Fruit fly (Drosophila melanogaster) whole organism, embryonic: ENCODE results near the gene CG15170.

Experiments used
- CG12769 ChIP-seq: fragments of 200-800 bp; sonication (Bioruptor generic); optimal IDR thresholded peaks from 2 replicates; lab custom pipeline; 2019; ENCODE audit warnings: missing biosample characterization, mild to moderate bottlenecking, missing genetic modification characterization, moderate library complexity
- CG14667 ChIP-seq: fragments of 200-800 bp; sonication (Bioruptor generic); IDR thresholded peaks from 2 replicates; pipeline ENCODE4 v1.3.6; 2022; ENCODE audit warnings: missing biosample characterization, missing genetic modification characterization
- CG1603 ChIP-seq: fragments of 200-800 bp; sonication (Bioruptor generic); optimal IDR thresholded peaks from 2 replicates; lab custom pipeline; 2019; ENCODE audit warnings: missing biosample characterization, mild to moderate bottlenecking, missing genetic modification characterization, moderate library complexity
- CG2116 ChIP-seq: fragments of 200-800 bp; sonication (Bioruptor generic); optimal IDR thresholded peaks from 3 replicates; lab custom pipeline; 2018; ENCODE audit warnings: missing biosample characterization, mild to moderate bottlenecking, missing genetic modification characterization
- CG2202 ChIP-seq: fragments of 200-800 bp; sonication (Bioruptor generic); optimal IDR thresholded peaks from 2 replicates; lab custom pipeline; 2018; ENCODE audit warnings: missing biosample characterization, mild to moderate bottlenecking, missing genetic modification characterization
- CG3281 ChIP-seq: fragments of 200-800 bp; sonication (Bioruptor generic); optimal IDR thresholded peaks from 3 replicates; lab custom pipeline; 2017; ENCODE audit warnings: missing biosample characterization, mild to moderate bottlenecking, missing genetic modification characterization
- CG4282 ChIP-seq: fragments of 200-800 bp; sonication (Bioruptor generic); optimal IDR thresholded peaks from 2 replicates; lab custom pipeline; 2016; ENCODE audit warnings: missing biosample characterization, missing genetic modification characterization
- CG5953 ChIP-seq: fragments of 200-800 bp; sonication (Bioruptor generic); IDR thresholded peaks from 2 replicates; pipeline ENCODE4 v1.3.6; 2022; ENCODE audit warnings: missing biosample characterization, missing genetic modification characterization
- CG6175 ChIP-seq: fragments of 200-800 bp; sonication (Bioruptor generic); IDR thresholded peaks from 3 replicates; pipeline ENCODE4 v1.3.6; 2022; ENCODE audit warnings: missing biosample characterization, missing genetic modification characterization
- CG6272 ChIP-seq: fragments of 200-800 bp; sonication (Bioruptor generic); IDR thresholded peaks from 2 replicates; pipeline ENCODE4 v1.3.6; 2022; ENCODE audit warnings: missing biosample characterization, missing genetic modification characterization
- CG6765 ChIP-seq: fragments of 200-800 bp; sonication (Bioruptor generic); optimal IDR thresholded peaks from 3 replicates; lab custom pipeline; 2017; ENCODE audit warnings: missing biosample characterization, mild to moderate bottlenecking, missing genetic modification characterization
- CG7556 ChIP-seq: fragments of 200-800 bp; sonication (Bioruptor generic); optimal IDR thresholded peaks from 2 replicates; lab custom pipeline; 2017; ENCODE audit warnings: missing biosample characterization, mild to moderate bottlenecking, missing genetic modification characterization
- CG8359 ChIP-seq: fragments of 200-800 bp; sonication (Bioruptor generic); optimal IDR thresholded peaks from 2 replicates; lab custom pipeline; 2017; ENCODE audit warnings: missing biosample characterization, mild to moderate bottlenecking, missing genetic modification characterization, borderline replicate concordance
- CG9437 ChIP-seq: fragments of 200-800 bp; sonication (Bioruptor generic); optimal IDR thresholded peaks from 2 replicates; lab custom pipeline; 2018; ENCODE audit warnings: missing biosample characterization, mild to moderate bottlenecking, missing genetic modification characterization
- CkIIα-i1 ChIP-seq: fragments of 200-800 bp; sonication (Bioruptor generic); IDR thresholded peaks from 2 replicates; pipeline ENCODE4 v1.3.6; 2022; ENCODE audit warnings: missing biosample characterization, missing genetic modification characterization
- D19A ChIP-seq: fragments of 200-800 bp; optimal IDR thresholded peaks from 3 replicates; lab custom pipeline; 2019; ENCODE audit warnings: missing biosample characterization, mild to moderate bottlenecking, missing genetic modification characterization, moderate library complexity
- Dad ChIP-seq: fragments of 200-800 bp; sonication (Bioruptor generic); optimal IDR thresholded peaks from 3 replicates; lab custom pipeline; 2016; ENCODE audit warnings: missing biosample characterization, missing genetic modification characterization
- Drgx ChIP-seq: fragments of 200-800 bp; sonication (Bioruptor generic); IDR thresholded peaks from 2 replicates; pipeline ENCODE4 v1.3.6; 2022; ENCODE audit warnings: missing biosample characterization, missing genetic modification characterization
- Fer1 ChIP-seq: fragments of 200-800 bp; sonication (Bioruptor generic); optimal IDR thresholded peaks from 2 replicates; lab custom pipeline; 2017; ENCODE audit warnings: missing biosample characterization, mild to moderate bottlenecking, missing genetic modification characterization
- Gug ChIP-seq: fragments of 200-800 bp; sonication (Bioruptor generic); IDR thresholded peaks from 4 replicates; pipeline ENCODE4 v1.3.6; 2022; ENCODE audit warnings: missing biosample characterization, missing genetic modification characterization
- HLH54F ChIP-seq: fragments of 200-800 bp; sonication (Bioruptor generic); optimal IDR thresholded peaks from 3 replicates; lab custom pipeline; 2016; ENCODE audit warnings: missing biosample characterization, missing genetic modification characterization
- MBD-R2 ChIP-seq: fragments of 200-800 bp; sonication (Bioruptor generic); IDR thresholded peaks from 2 replicates; pipeline ENCODE4 v1.3.6; 2022; ENCODE audit warnings: missing biosample characterization, missing genetic modification characterization
- Mad ChIP-seq: fragments of 200-800 bp; sonication (Bioruptor generic); optimal IDR thresholded peaks from 2 replicates; lab custom pipeline; 2016; ENCODE audit warnings: missing biosample characterization, missing genetic modification characterization
- Max ChIP-seq: fragments of 200-800 bp; sonication (Bioruptor generic); optimal IDR thresholded peaks from 2 replicates; lab custom pipeline; 2016; ENCODE audit warnings: missing biosample characterization, mild to moderate bottlenecking, missing genetic modification characterization
- Ravus ChIP-seq: fragments of 200-800 bp; sonication (Bioruptor generic); IDR thresholded peaks from 2 replicates; pipeline ENCODE4 v1.3.6; 2022; ENCODE audit warnings: missing biosample characterization, missing genetic modification characterization
- Side ChIP-seq: fragments of 200-800 bp; sonication (Bioruptor generic); optimal IDR thresholded peaks from 2 replicates; lab custom pipeline; 2016; ENCODE audit warnings: missing biosample characterization, missing genetic modification characterization
- Sry-β ChIP-seq: fragments of 200-800 bp; sonication (Bioruptor generic); optimal IDR thresholded peaks from 2 replicates; lab custom pipeline; 2018; ENCODE audit warnings: missing biosample characterization, mild to moderate bottlenecking, missing genetic modification characterization, moderate library complexity
- Ssrp ChIP-seq: fragments of 200-800 bp; sonication (Bioruptor generic); optimal IDR thresholded peaks from 2 replicates; lab custom pipeline; 2018; ENCODE audit warnings: missing biosample characterization, mild to moderate bottlenecking, missing genetic modification characterization, moderate library complexity
- amos ChIP-seq: fragments of 200-800 bp; sonication (Bioruptor generic); IDR thresholded peaks from 2 replicates; pipeline ENCODE4 v1.3.6; 2022; ENCODE audit warnings: missing biosample characterization, missing genetic modification characterization; ENCODE audit not compliant: partially characterized antibody
- ara ChIP-seq: fragments of 200-800 bp; sonication (Bioruptor generic); IDR thresholded peaks from 2 replicates; pipeline ENCODE4 v1.3.6; 2022; ENCODE audit warnings: missing biosample characterization, missing genetic modification characterization
- az2 ChIP-seq: fragments of 200-800 bp; sonication (Bioruptor generic); optimal IDR thresholded peaks from 3 replicates; lab custom pipeline; 2016; ENCODE audit warnings: missing biosample characterization, missing genetic modification characterization
- bbx ChIP-seq: fragments of 200-800 bp; sonication (Bioruptor generic); IDR thresholded peaks from 2 replicates; pipeline ENCODE4 v1.3.6; 2022; ENCODE audit warnings: missing biosample characterization, missing genetic modification characterization; ENCODE audit not compliant: partially characterized antibody
- bowl ChIP-seq: fragments of 200-800 bp; sonication (Bioruptor generic); IDR thresholded peaks from 2 replicates; pipeline ENCODE4 v1.3.6; 2022; ENCODE audit warnings: missing biosample characterization, missing genetic modification characterization
- chm ChIP-seq: fragments of 200-800 bp; sonication (Bioruptor generic); IDR thresholded peaks from 2 replicates; pipeline ENCODE4 v1.3.6; 2022; ENCODE audit warnings: missing biosample characterization, missing genetic modification characterization
- croc ChIP-seq: fragments of 200-800 bp; sonication (Bioruptor generic); conservative IDR thresholded peaks from 3 replicates; pipeline ENCODE4 v1.3.6; 2022; ENCODE audit warnings: missing biosample characterization, missing genetic modification characterization
- dpn ChIP-seq, 2 experiments: fragments of 200-800 bp; sonication (Bioruptor generic); optimal IDR thresholded peaks; 3 replicates each; lab custom pipeline; 2016; ENCODE audit warnings: missing biosample characterization in 2 of 2, missing genetic modification characterization in 2 of 2
- fd102C ChIP-seq: fragments of 200-800 bp; sonication (Bioruptor generic); optimal IDR thresholded peaks from 2 replicates; lab custom pipeline; 2018; ENCODE audit warnings: missing biosample characterization, mild to moderate bottlenecking, missing genetic modification characterization, moderate library complexity
- fd3F ChIP-seq: fragments of 200-800 bp; sonication (Bioruptor generic); optimal IDR thresholded peaks from 2 replicates; lab custom pipeline; 2018; ENCODE audit warnings: missing biosample characterization, mild to moderate bottlenecking, missing genetic modification characterization, moderate library complexity
- h ChIP-seq: fragments of >200 bp; optimal IDR thresholded peaks from 2 replicates; lab custom pipeline; 2017
- inv ChIP-seq: fragments of 200-800 bp; sonication (Bioruptor generic); IDR thresholded peaks from 2 replicates; pipeline ENCODE4 v1.3.6; 2022; ENCODE audit warnings: missing biosample characterization, missing genetic modification characterization; ENCODE audit not compliant: partially characterized antibody
- maf-S ChIP-seq: fragments of 200-800 bp; sonication (Bioruptor generic); optimal IDR thresholded peaks from 2 replicates; lab custom pipeline; 2016; ENCODE audit warnings: missing biosample characterization, missing genetic modification characterization
- nerfin-1 ChIP-seq: fragments of 200-800 bp; sonication (Bioruptor generic); optimal IDR thresholded peaks from 3 replicates; lab custom pipeline; 2019; ENCODE audit warnings: missing biosample characterization, mild to moderate bottlenecking, missing genetic modification characterization, moderate library complexity
- sisA ChIP-seq: fragments of 200-800 bp; sonication (Bioruptor generic); IDR thresholded peaks from 2 replicates; pipeline ENCODE4 v1.3.6; 2022; ENCODE audit warnings: missing biosample characterization, missing genetic modification characterization
- tgo ChIP-seq: fragments of 200-800 bp; sonication (Bioruptor generic); IDR thresholded peaks from 3 replicates; pipeline ENCODE4 v1.3.6; 2022; ENCODE audit warnings: missing biosample characterization, missing genetic modification characterization
- tx ChIP-seq: fragments of 200-800 bp; sonication (Bioruptor generic); optimal IDR thresholded peaks from 2 replicates; lab custom pipeline; 2016; ENCODE audit warnings: missing biosample characterization, missing genetic modification characterization
- zfh2 ChIP-seq: fragments of 200-800 bp; sonication (Bioruptor generic); optimal IDR thresholded peaks from 2 replicates; lab custom pipeline; 2016; ENCODE audit warnings: missing biosample characterization, missing genetic modification characterization

The CG15170 gene

dm6 chr2L:19009130-19009529, 19.1 kb upstream of the CG15170 start, which contains the start of gene RpL30 (continued):
- TF ChIP-seq CG6272 (GFP tag; lab: Robert Waterston, UW), result peak; percentile 72
- peak; percentile 56 for TF ChIP-seq sisA
- TF ChIP-seq MBD-R2 (GFP tag; lab: Robert Waterston, UW), result peak; percentile 77
- peak; percentile 21 for TF ChIP-seq Ssrp (tag; lab: Kevin White, UChicago)
- peak; percentile 90 for TF ChIP-seq maf-S (GFP tag; lab: Kevin White, UChicago)
- TF ChIP-seq CG8359, result peak; percentile 74
- TF ChIP-seq Drgx (GFP tag; lab: Robert Waterston, UW), result peak; percentile 60
- TF ChIP-seq tx (GFP tag; lab: Kevin White, UChicago), result peak; percentile 74
- TF ChIP-seq az2 (GFP tag; lab: Kevin White, UChicago), result peak; percentile 79
- TF ChIP-seq CkIIα-i1 (GFP tag; lab: Robert Waterston, UW), result 0 out of 2 replicates have a peak, but pooled peaks have one; percentile 52
- TF ChIP-seq nerfin-1, result peak; percentile 80
- peak; percentile 93 for TF ChIP-seq CG3281
- no peak for TF ChIP-seq h (lab: Kevin White, UChicago)
- peak; percentile 86 for TF ChIP-seq ara (GFP tag; lab: Robert Waterston, UW)
- TF ChIP-seq Max (GFP tag; lab: Kevin White, UChicago), result peak; percentile 95
- TF ChIP-seq CG2202 (tag; lab: Kevin White, UChicago), result peak; percentile 91
- TF ChIP-seq CG12769 (tag; lab: Kevin White, UChicago), result peak; percentile 94
- peak; percentile 87 for TF ChIP-seq zfh2 (GFP tag; lab: Kevin White, UChicago)
- peak; percentile 81 to 93 for TF ChIP-seq dpn (GFP tag; optimal IDR thresholded peaks at IDR 0.05; lab: Kevin White, UChicago)
- peak; percentile 97 for TF ChIP-seq CG1603
- peak; percentile 71 for TF ChIP-seq bowl (GFP tag; lab: Robert Waterston, UW)
- TF ChIP-seq CG4282 (GFP tag; lab: Kevin White, UChicago), result peak; percentile 87
- peak; percentile 33; the same call in 1 of the 2 replicates for TF ChIP-seq inv
- no peak for TF ChIP-seq Ravus (GFP tag; lab: Robert Waterston, UW)
- TF ChIP-seq CG2116 (GFP tag; lab: Kevin White, UChicago), result peak; percentile 90
- TF ChIP-seq tgo, result peak; percentile 81
- TF ChIP-seq fd102C (GFP tag; lab: Kevin White, UChicago), result peak; percentile 89
- peak; percentile 69 for TF ChIP-seq amos (GFP tag; lab: Robert Waterston, UW)
- peak; percentile 73 for TF ChIP-seq fd3F
- peak; percentile 61 for TF ChIP-seq Sry-β (GFP tag; lab: Kevin White, UChicago)
- TF ChIP-seq Dad, result peak; percentile 93
- TF ChIP-seq Gug (GFP tag; lab: Robert Waterston, UW), result peak; percentile 49; the same call in 3 of the 4 replicates
- TF ChIP-seq CG6175 (GFP tag; lab: Robert Waterston, UW), result peak; percentile 82; the same call in 2 of the 3 replicates
- peak; percentile 88 for TF ChIP-seq HLH54F (GFP tag; lab: Kevin White, UChicago)
- TF ChIP-seq Side (GFP tag; lab: Kevin White, UChicago), result peak; percentile 93
- TF ChIP-seq croc (GFP tag; lab: Robert Waterston, UW), result peak; percentile 66; the same call in 2 of the 3 replicates
- TF ChIP-seq CG5953 (GFP tag; lab: Robert Waterston, UW), result peak; percentile 89
- TF ChIP-seq CG6765 (GFP tag; lab: Kevin White, UChicago), result peak; percentile 97
- TF ChIP-seq bbx (GFP tag; lab: Robert Waterston, UW), result peak; percentile 63
- TF ChIP-seq Fer1 (GFP tag; lab: Kevin White, UChicago), result peak; percentile 97
- TF ChIP-seq CG14667 (GFP tag; lab: Robert Waterston, UW), result peak; percentile 54
- TF ChIP-seq chm (GFP tag; lab: Robert Waterston, UW), result peak; percentile 96
- peak; percentile 45 for TF ChIP-seq D19A (tag; lab: Kevin White, UChicago)
- TF ChIP-seq CG7556 (GFP tag; lab: Kevin White, UChicago), result peak; percentile 82
- TF ChIP-seq Mad (GFP tag; lab: Kevin White, UChicago), result peak; percentile 91
- peak; percentile 67 for TF ChIP-seq CG9437 (GFP tag; lab: Kevin White, UChicago)
